Fruit fly (Drosophila melanogaster): ENCODE data around the gene rdgA.

The rdgA gene

DNA sequence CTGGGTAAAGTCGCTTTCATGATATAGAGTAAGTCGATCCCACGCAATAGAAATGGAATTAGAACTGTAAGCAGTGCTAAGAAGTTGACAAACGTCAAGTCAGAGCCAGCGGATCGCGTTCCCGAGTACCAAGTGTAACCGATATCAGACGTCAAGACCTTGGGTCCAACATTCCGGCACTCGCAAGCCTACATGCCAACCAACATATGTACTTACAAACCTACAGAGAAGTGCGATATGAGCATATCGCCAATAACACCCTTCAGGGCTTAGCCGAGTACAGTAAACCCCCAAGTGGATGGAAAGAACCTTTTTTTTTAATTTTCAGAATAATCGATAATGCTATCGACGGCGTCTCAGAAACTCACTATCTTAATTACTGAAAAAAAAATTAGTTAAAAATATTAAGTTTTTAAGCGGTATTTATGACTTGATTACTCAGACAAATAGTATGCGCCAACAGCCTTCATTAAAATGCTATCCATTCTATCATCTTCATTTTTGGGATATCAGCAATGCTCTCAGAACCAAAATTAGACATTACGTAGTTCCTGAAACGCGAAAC, 14.3 kb upstream of the rdgA start (continued):
- no peak for TF ChIP-seq D19A (tag; optimal IDR thresholded peaks at IDR 0.05)
- peak; percentile 31 for TF ChIP-seq CG6813 (GFP tag; optimal IDR thresholded peaks at IDR 0.05)
- TF ChIP-seq CG33213 (GFP tag; optimal IDR thresholded peaks at IDR 0.05) = no peak
- TF ChIP-seq CG10462 (GFP tag; optimal IDR thresholded peaks at IDR 0.05) = no peak
- TF ChIP-seq trem (tag; optimal IDR thresholded peaks at IDR 0.05) = no peak
- peak; percentile 19 for TF ChIP-seq CG12071 (GFP tag; optimal IDR thresholded peaks at IDR 0.05)
- TF ChIP-seq CG17802 (tag; optimal IDR thresholded peaks at IDR 0.05) = no peak
- no peak for TF ChIP-seq ap (GFP tag; IDR thresholded peaks at IDR 0.05)
- no peak for TF ChIP-seq sima (GFP tag; optimal IDR thresholded peaks at IDR 0.05)
- no peak for TF ChIP-seq Doc2 (GFP tag; IDR thresholded peaks at IDR 0.05)
- TF ChIP-seq C15 (GFP tag; IDR thresholded peaks at IDR 0.05) = no peak
- no peak for TF ChIP-seq Elba2 (GFP tag; optimal IDR thresholded peaks at IDR 0.05)
- TF ChIP-seq cwo (GFP tag; optimal IDR thresholded peaks at IDR 0.05) = peak; percentile 67
- peak; percentile 70; the same call in 2 of the 3 replicates for TF ChIP-seq CG11695 (GFP tag; IDR thresholded peaks at IDR 0.05)
- no peak for TF ChIP-seq CG2199 (GFP tag; IDR thresholded peaks at IDR 0.05)
- TF ChIP-seq ato (GFP tag; IDR thresholded peaks at IDR 0.05; ENCODE audit: partially characterized antibody) = no peak
- TF ChIP-seq CG11723 (GFP tag; optimal IDR thresholded peaks at IDR 0.05) = no peak
- TF ChIP-seq crc (GFP tag; optimal IDR thresholded peaks at IDR 0.05) = peak; percentile 12
- TF ChIP-seq Myb (GFP tag; optimal IDR thresholded peaks at IDR 0.05) = no peak
- peak; percentile 17 for TF ChIP-seq odd (GFP tag; optimal IDR thresholded peaks at IDR 0.05)
- peak in 1 of 2 experiments; percentile 32 for TF ChIP-seq bsh (GFP tag; optimal IDR thresholded peaks at IDR 0.05)
- TF ChIP-seq org-1 (GFP tag; optimal IDR thresholded peaks at IDR 0.05) = no peak
- TF ChIP-seq nerfin-2 (GFP tag; IDR thresholded peaks at IDR 0.05; ENCODE audit: partially characterized antibody) = no peak
- no peak for TF ChIP-seq hb (GFP tag; IDR thresholded peaks at IDR 0.05; ENCODE audit: partially characterized antibody)
- TF ChIP-seq lmd (GFP tag; IDR thresholded peaks at IDR 0.05) = peak; percentile 75; the same call in 1 of the 2 replicates
- TF ChIP-seq ssp (GFP tag; IDR thresholded peaks at IDR 0.05) = peak; percentile 36
- TF ChIP-seq jing (GFP tag; optimal IDR thresholded peaks at IDR 0.05) = peak; percentile 1
- peak; percentile 40 for TF ChIP-seq HLH54F (GFP tag; optimal IDR thresholded peaks at IDR 0.05)
- TF ChIP-seq CG1024 (GFP tag; IDR thresholded peaks at IDR 0.05) = 0 out of 2 replicates have a peak, but pooled peaks have one; percentile 12
- TF ChIP-seq inv (GFP tag; IDR thresholded peaks at IDR 0.05; ENCODE audit: partially characterized antibody) = no peak
- peak; percentile 95 for TF ChIP-seq sd (tag; optimal IDR thresholded peaks at IDR 0.05)
- no peak for TF ChIP-seq fd64A (GFP tag; optimal IDR thresholded peaks at IDR 0.05)
- no peak for TF ChIP-seq CG4328 (GFP tag; optimal IDR thresholded peaks at IDR 0.05)
- peak; percentile 73 for TF ChIP-seq Fer1 (GFP tag; optimal IDR thresholded peaks at IDR 0.05)
- no peak for TF ChIP-seq CG10959 (GFP tag; IDR thresholded peaks at IDR 0.05)
- TF ChIP-seq CG14050 (GFP tag; IDR thresholded peaks at IDR 0.05) = peak; percentile 21; the same call in 1 of the 3 replicates
- TF ChIP-seq HLH4C (GFP tag; IDR thresholded peaks at IDR 0.05; ENCODE audit: partially characterized antibody) = no peak
- TF ChIP-seq dm (GFP tag; optimal IDR thresholded peaks at IDR 0.05) = no peak
- peak; percentile 73; the same call in 2 of the 3 replicates for TF ChIP-seq CG11456 (GFP tag; IDR thresholded peaks at IDR 0.05)
- TF ChIP-seq sna (GFP tag; IDR thresholded peaks at IDR 0.05; ENCODE audit: partially characterized antibody) = no peak
- TF ChIP-seq CrebB (tag; optimal IDR thresholded peaks at IDR 0.05) = no peak
- TF ChIP-seq HHEX (GFP tag; optimal IDR thresholded peaks at IDR 0.05) = peak; percentile 59
- TF ChIP-seq D19B (GFP tag; optimal IDR thresholded peaks at IDR 0.05) = no peak
- no peak for TF ChIP-seq CG15479 (GFP tag; optimal IDR thresholded peaks at IDR 0.05)
- TF ChIP-seq onecut (GFP tag; IDR thresholded peaks at IDR 0.05) = peak; percentile 25; the same call in 1 of the 2 replicates
- no peak for TF ChIP-seq pita (GFP tag; optimal IDR thresholded peaks at IDR 0.05)
- peak; percentile 46 for TF ChIP-seq Antp (GFP tag; optimal IDR thresholded peaks at IDR 0.05)
- no peak for TF ChIP-seq tll (GFP tag; optimal IDR thresholded peaks at IDR 0.05)
- no peak for TF ChIP-seq zen2 (GFP tag; IDR thresholded peaks at IDR 0.05; ENCODE audit: partially characterized antibody)

All from whole organism, embryonic.